Worm (Caenorhabditis elegans): Measurements from ENCODE around the gene srh-234.

- TF ChIP-seq T22C8.4 (GFP tag; IDR thresholded peaks at IDR 0.05) (no peak), flt-1 (GFP tag; IDR thresholded peaks at IDR 0.05) (no peak), klf-2 (GFP tag; conservative IDR thresholded peaks at IDR 0.05) (no peak), ref-1 (GFP tag; conservative IDR thresholded peaks at IDR 0.05) (no peak), ztf-23 (GFP tag; IDR thresholded peaks at IDR 0.05) (no peak), tab-1 (GFP tag; IDR thresholded peaks at IDR 0.05) (no peak), ztf-29 (GFP tag; IDR thresholded peaks at IDR 0.05) (no peak)
Observed at ce11 chrV:7690637-7691036, 39.0 kb upstream of the srh-234 start.

Measured in whole organism, midembryonic.